Fruit fly (Drosophila melanogaster) ovary, adult (tissue): ENCODE data around the gene CG10559.
A peak's percentile ranks its signal among the peaks of the same experiment; 100 is the strongest.

Experiments
- CG17801 ChIP-seq: fragments of 200-800 bp; optimal IDR thresholded peaks from 2 replicates; lab custom pipeline; 2019; ENCODE audit warnings: missing biosample characterization, mild to moderate bottlenecking, missing genetic modification characterization, moderate library complexity; ENCODE audit not compliant: partially characterized antibody

Gene CG10559

DNA sequence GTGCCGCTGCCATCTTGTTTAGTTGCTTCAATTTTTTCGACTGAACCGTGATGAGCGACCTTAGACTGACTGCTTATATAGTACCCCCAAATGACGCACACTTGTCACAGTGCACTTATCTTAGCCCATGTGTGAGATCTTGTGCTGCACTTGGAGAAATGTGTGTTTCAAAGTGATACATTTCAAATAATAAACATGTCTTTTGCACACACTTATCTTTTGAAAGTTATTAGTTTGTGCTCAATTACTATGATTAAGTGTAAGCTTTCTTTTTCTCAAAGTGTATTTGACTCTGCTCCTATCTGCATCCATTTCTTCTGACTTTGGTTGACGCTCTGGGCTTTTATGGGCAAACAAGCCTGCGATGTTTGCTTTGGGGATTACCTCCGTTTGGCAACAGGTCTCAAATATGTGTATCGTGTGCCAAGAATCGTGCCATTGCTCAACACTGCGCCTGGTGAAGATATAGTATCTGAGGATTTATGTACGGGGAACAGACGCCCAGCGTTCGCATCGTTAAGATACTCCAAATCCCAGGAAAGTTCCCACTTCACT, 36.0 kb downstream of the CG10559 start, which contains the start of gene CG10514:
CG10514 (minus strand) TSS at position 51 of the 555 bp plus-strand sequence.
- TF ChIP-seq CG17801 (GFP tag; lab: Kevin White, UChicago), result no peak

DNA sequence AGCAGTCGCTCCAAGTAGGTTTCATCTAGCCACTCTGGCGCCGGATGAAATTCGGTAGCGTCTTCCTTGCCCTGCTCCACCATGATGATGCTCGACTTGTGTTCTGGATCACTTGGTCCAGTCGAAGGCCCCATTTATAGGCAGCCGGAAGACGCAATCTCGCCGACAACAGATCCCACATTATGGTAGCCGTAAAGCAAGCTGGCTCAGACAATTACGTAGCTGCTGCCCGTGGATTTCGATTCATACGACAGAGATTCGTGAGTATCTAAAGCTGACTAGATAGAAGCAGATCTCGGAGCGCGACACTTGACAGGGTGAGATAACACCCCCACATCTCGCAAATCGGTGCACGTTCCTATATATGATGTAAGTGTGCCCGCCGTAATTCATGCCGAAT, 38.8 kb downstream of the CG10559 start, which contains the start of gene CG10513:
CG10513 (minus strand) TSS at position 101 of the 400 bp plus-strand sequence.
- no peak for TF ChIP-seq CG17801 (GFP tag; lab: Kevin White, UChicago)

DNA sequence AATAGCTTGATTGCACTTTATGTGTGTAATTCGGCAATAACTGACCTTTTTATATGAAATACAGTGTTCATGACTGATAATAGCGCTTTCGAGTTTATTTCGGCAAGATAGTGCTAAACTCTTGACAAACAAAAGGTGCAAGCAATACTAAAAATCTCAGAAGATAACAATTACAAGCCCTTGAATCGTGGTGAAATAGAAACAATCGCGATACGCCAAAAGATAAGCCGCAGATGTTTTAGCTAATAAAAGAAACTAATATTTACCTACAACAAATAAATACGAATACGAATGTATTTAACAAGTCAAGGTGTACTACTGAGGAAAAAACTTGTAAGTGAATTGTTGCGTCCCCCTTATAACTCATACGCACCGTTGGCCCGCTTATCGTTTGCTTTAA, 40.6 kb downstream of the CG10559 start:
- peak; percentile 77 for TF ChIP-seq CG17801 (GFP tag; lab: Kevin White, UChicago)

DNA sequence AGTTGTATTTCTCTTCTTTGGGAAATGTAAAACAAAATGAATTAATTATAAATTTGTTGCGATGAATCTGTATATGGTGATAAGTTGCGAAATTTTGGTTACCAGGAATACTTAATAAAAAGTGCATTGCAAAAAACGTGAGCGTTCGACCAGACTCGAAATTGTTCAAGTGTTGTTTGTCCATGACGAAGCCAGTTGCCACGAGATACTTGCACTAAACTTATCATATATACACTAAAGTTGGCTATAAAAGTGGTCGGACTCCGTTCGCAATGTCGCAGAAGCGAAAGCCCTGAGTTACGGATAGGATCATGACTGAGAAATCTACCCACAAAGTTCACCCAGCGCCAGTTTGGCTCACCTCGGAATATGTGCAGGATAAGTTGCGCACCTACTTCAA, 42.4 kb downstream of the CG10559 start, which contains the start of gene CG11878:
CG11878 (plus strand) TSS at position 301 of the 400 bp plus-strand sequence.
- no peak for TF ChIP-seq CG17801 (GFP tag; lab: Kevin White, UChicago)

DNA sequence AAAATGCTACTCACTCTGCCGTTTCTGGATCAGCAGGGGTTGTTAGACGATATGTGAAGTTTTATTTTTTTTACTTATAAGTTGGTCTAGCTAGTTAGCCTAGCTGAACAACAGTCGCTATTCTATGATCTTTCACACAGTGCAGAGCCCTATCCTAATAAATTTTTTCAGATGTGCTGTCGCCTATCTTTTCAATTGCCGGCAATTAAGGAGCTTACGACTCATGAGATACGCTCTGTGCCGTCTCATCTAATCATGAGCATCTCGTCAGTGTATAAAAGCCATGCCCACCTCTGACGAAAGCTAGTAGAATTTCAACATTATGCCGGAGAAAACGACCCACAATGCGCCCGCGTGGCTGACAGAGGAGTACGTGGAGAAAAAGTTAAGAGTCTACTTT, 46.0 kb downstream of the CG10559 start, which contains the start of the genes CG11889 and CG11891:
CG11889 (plus strand) TSS at position 301 of the 400 bp plus-strand sequence.
CG11891 (plus strand) TSS at position 301 of the 400 bp plus-strand sequence.
- TF ChIP-seq CG17801 (GFP tag; lab: Kevin White, UChicago), result no peak

DNA sequence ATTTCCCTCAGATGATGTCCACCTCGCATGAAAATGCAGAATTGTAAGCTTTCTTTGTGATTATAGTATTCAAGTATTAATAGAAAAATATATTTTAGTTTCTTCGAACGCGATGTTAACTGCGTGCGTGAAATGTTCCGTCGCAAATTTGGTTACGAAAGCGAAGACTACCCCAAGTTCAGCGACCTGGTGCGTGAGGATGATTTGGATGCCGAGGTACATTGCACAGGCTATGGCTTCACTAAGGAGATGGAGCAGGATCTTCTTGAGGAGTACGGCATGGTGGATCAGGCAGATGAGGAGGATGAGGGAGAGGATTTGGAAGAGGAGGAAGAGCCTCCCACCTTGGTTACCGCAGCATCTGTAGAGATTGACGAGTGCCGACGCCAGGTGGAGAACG, 49.2 kb downstream of the CG10559 start:
- TF ChIP-seq CG17801 (GFP tag; lab: Kevin White, UChicago), result no peak

DNA sequence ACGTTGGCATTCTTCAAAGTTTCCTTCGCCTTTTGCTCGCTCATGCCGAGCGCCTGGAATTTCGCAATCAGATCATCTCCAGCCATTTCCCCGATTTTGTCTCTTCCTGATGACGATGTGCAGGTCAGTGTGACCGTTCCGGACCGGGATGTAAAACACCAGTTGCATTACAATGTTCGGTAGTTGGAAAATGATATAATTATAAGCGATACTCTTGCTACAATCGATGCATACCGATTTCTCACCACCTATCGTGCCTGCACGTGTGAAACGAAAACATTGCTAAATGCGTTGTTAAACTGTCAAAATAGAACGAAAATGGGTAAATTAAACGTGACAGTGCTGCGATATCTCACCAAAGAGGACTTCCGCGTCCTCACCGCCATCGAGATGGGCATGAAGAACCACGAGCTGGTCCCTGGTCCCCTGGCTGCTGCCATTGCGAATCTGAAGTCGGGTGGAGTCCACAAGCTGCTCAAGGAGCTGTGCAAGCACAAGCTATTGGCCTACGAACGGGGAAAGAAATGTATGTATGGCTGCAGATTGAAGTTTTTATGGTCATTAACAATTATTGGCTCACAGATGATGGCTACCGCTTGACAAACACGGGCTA, 50.2 kb downstream of the CG10559 start, which contains the start of the genes GlnRS and RIOK2:
GlnRS (minus strand) TSS at position 133 of the 613 bp plus-strand sequence.
RIOK2 (plus strand) TSS at position 256 of the 613 bp plus-strand sequence.
- peak; percentile 65 for TF ChIP-seq CG17801 (GFP tag; lab: Kevin White, UChicago)
